Worm (Caenorhabditis elegans): ENCODE results near the gene M199.9.
"Not testable (repeated sequence)": the region's sequence is repeated elsewhere in the genome, so short reads cannot be mapped to it uniquely, and the experiment has no call there.

M199.9 gene

ce11 chrIV:15140832-15141231 is 13.2 kb upstream of the M199.9 start, which contains the start of gene srg-51:
srg-51 (minus strand) TSS chrIV:15140932.
- TF ChIP-seq ceh-45 (GFP tag; IDR thresholded peaks at IDR 0.05) = no peak
- no peak for TF ChIP-seq unc-86 (tag; optimal IDR thresholded peaks at IDR 0.05)
- no peak for TF ChIP-seq ceh-48 (tag; optimal IDR thresholded peaks at IDR 0.05)

- TF ChIP-seq ceh-31 (tag; optimal IDR thresholded peaks at IDR 0.05); ceh-45 (GFP tag; IDR thresholded peaks at IDR 0.05); fax-1 (tag; optimal IDR thresholded peaks at IDR 0.05): not testable (repeated sequence)
Observed at ce11 chrIV:15133899-15134298, 6.3 kb upstream of the M199.9 start, which contains the start of gene M199.8. M199.8 (minus strand) TSS chrIV:15133999.

ce11 chrIV:15131697-15132096 is 4.1 kb upstream of the M199.9 start, which contains the start of gene col-135:
col-135 (minus strand) TSS chrIV:15131797.
- no peak for TF ChIP-seq tbx-7 (tag; optimal IDR thresholded peaks at IDR 0.05)
- TF ChIP-seq ceh-34 (tag; optimal IDR thresholded peaks at IDR 0.05) = no peak
- no peak for TF ChIP-seq pha-2 (tag; optimal IDR thresholded peaks at IDR 0.05)
- TF ChIP-seq unc-55 (GFP tag; optimal IDR thresholded peaks at IDR 0.05) = no peak
- TF ChIP-seq unc-42 (tag; optimal IDR thresholded peaks at IDR 0.05) = no peak
- no peak for TF ChIP-seq lin-11 (tag; optimal IDR thresholded peaks at IDR 0.05)
- no peak for TF ChIP-seq pqm-1 (tag; optimal IDR thresholded peaks at IDR 0.05)
- no peak for TF ChIP-seq ceh-45 (GFP tag; IDR thresholded peaks at IDR 0.05)
- no peak for TF ChIP-seq odd-2 (tag; optimal IDR thresholded peaks at IDR 0.05)
- TF ChIP-seq C38D4.7 (GFP tag; optimal IDR thresholded peaks at IDR 0.05) = no peak
- no peak for TF ChIP-seq K02D7.2 (tag; optimal IDR thresholded peaks at IDR 0.05)
- TF ChIP-seq ceh-9 (tag; optimal IDR thresholded peaks at IDR 0.05) = no peak

- TF ChIP-seq nhr-232 (tag; optimal IDR thresholded peaks at IDR 0.05) (no peak), fkh-10 (GFP tag; optimal IDR thresholded peaks at IDR 0.05) (no peak), ceh-31 (tag; optimal IDR thresholded peaks at IDR 0.05) (no peak), ceh-2 (tag; optimal IDR thresholded peaks at IDR 0.05) (no peak), K09A11.1 (tag; optimal IDR thresholded peaks at IDR 0.05; ENCODE audit: insufficient read depth) (no peak), eyg-1 (tag; optimal IDR thresholded peaks at IDR 0.05) (no peak), zip-5 (tag; optimal IDR thresholded peaks at IDR 0.05) (no peak), ama-1 (optimal IDR thresholded peaks at IDR 0.05) (no peak), ahr-1 (tag; optimal IDR thresholded peaks at IDR 0.05) (no peak), unc-3 (GFP tag; conservative IDR thresholded peaks at IDR 0.05) (no peak), unc-3 (tag; optimal IDR thresholded peaks at IDR 0.05) (no peak), dmd-4 (tag; optimal IDR thresholded peaks at IDR 0.05; ENCODE audit: borderline replicate concordance) (no peak), ceh-22 (tag; optimal IDR thresholded peaks at IDR 0.05) (no peak), C08G9.2 (tag; optimal IDR thresholded peaks at IDR 0.05) (no peak), hlh-6 (tag; optimal IDR thresholded peaks at IDR 0.05) (no peak), unc-42 (tag; optimal IDR thresholded peaks at IDR 0.05) (no peak), nfya-1 (tag; optimal IDR thresholded peaks at IDR 0.05) (no peak), dve-1 (tag; optimal IDR thresholded peaks at IDR 0.05) (no peak), mec-3 (tag; optimal IDR thresholded peaks at IDR 0.05; ENCODE audit: borderline replicate concordance) (no peak), ceh-30 (tag; optimal IDR thresholded peaks at IDR 0.05) (no peak)
Observed at ce11 chrIV:15126021-15126420, 1.6 kb downstream of the M199.9 start, which contains the start of gene clec-190. clec-190 (minus strand) TSS chrIV:15126121.

- no peak for TF ChIP-seq unc-55 (GFP tag; optimal IDR thresholded peaks at IDR 0.05)
- TF ChIP-seq lin-11 (tag; optimal IDR thresholded peaks at IDR 0.05) = no peak
- TF ChIP-seq hlh-6 (tag; optimal IDR thresholded peaks at IDR 0.05) = no peak
- TF ChIP-seq ceh-9 (tag; optimal IDR thresholded peaks at IDR 0.05) = no peak
Observed at ce11 chrIV:15122882-15123281, 4.7 kb downstream of the M199.9 start, which contains the start of gene M199.7. M199.7 (plus strand) TSS chrIV:15123182.
